Fruit fly (Drosophila melanogaster) whole organism: ENCODE measurements around the gene CG9360.
A peak's percentile ranks its signal among the peaks of the same experiment; 100 is the strongest.

Experiments used
- CG8478 ChIP-seq: fragments of >200 bp; optimal IDR thresholded peaks from 2 replicates; lab custom pipeline; 2018; ENCODE audit warnings: inconsistent platforms
- Dll ChIP-seq: fragments of >200 bp; optimal IDR thresholded peaks from 2 replicates; lab custom pipeline; 2017
- usp ChIP-seq: fragments of >200 bp; optimal IDR thresholded peaks from 2 replicates; lab custom pipeline; 2017; ENCODE audit warnings: missing biosample characterization, missing genetic modification characterization, mixed read lengths

Gene CG9360

DNA sequence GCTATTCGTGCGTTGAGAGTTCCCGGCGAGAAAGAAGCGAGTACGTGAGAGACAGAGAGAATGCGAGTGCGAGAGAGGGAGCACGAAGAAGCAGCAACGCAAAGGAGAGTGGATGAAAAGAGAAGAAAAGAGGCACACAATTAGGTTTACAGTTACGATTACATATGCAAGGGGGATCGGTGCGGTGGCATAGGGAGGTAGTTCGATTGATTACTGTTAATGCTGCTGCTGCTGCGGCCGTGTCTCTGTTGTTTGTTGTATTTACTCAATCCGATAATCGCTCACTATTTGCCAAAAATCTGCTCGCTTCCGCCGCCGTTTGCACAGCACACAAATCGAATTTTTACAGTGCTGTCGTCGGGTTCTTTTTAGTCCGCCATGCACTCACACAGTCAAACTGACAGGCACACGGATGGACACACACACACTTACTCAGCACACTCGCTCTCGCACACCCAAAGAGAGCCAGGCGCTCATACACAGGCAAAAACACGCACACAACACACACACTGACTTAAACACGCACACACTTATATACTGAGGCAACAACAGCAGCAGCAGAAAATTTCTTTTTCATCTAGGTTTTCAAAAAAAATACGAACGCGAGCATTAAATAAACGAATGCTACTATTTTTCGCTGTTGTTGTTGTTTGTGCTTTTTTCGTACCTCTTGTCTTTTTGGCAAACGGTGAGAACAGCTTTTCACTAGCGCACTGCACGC, 50.4 kb downstream of the CG9360 start:
- TF ChIP-seq Dll (lab: Kevin White, UChicago), result peak; percentile 52
- TF ChIP-seq CG8478, result peak; percentile 83
- TF ChIP-seq usp (GFP tag; lab: Kevin White, UChicago), result no peak
